Fruit fly (Drosophila melanogaster) whole organism, embryonic: ENCODE data around the gene E2f1.

Experiments used
- Asciz ChIP-seq: fragments of 200-800 bp; sonication (Bioruptor generic); optimal IDR thresholded peaks from 2 replicates; lab custom pipeline; 2017; ENCODE audit warnings: missing biosample characterization, mild to moderate bottlenecking, missing genetic modification characterization, missing genetic modification reagents
- Bdp1 ChIP-seq: fragments of 200-800 bp; sonication (Bioruptor generic); optimal IDR thresholded peaks from 3 replicates; lab custom pipeline; 2016; ENCODE audit warnings: missing biosample characterization, missing genetic modification characterization
- CG10366 ChIP-seq: fragments of 200-800 bp; sonication (Bioruptor generic); IDR thresholded peaks from 2 replicates; pipeline ENCODE4 v1.3.6; 2022; ENCODE audit warnings: missing biosample characterization, missing genetic modification characterization
- CG11247 ChIP-seq: fragments of 200-800 bp; sonication (Bioruptor generic); IDR thresholded peaks from 2 replicates; pipeline ENCODE4 v1.3.6; 2022; ENCODE audit warnings: missing biosample characterization, missing genetic modification characterization
- CG11560 ChIP-seq: fragments of 200-800 bp; sonication (Bioruptor generic); IDR thresholded peaks from 3 replicates; pipeline ENCODE4 v1.3.6; 2022; ENCODE audit warnings: missing biosample characterization, missing genetic modification characterization
- CG12104 ChIP-seq: fragments of 200-800 bp; sonication (Bioruptor generic); optimal IDR thresholded peaks from 3 replicates; lab custom pipeline; 2016; ENCODE audit warnings: missing biosample characterization, missing genetic modification characterization
- CG12236 ChIP-seq: fragments of 200-800 bp; sonication (Bioruptor generic); optimal IDR thresholded peaks from 2 replicates; lab custom pipeline; 2016; ENCODE audit warnings: missing biosample characterization, missing genetic modification characterization
- CG13424 ChIP-seq: fragments of 200-800 bp; sonication (Bioruptor generic); optimal IDR thresholded peaks from 2 replicates; lab custom pipeline; 2019; ENCODE audit warnings: missing biosample characterization, mild to moderate bottlenecking, missing genetic modification characterization, moderate library complexity
- CG14050 ChIP-seq: fragments of 200-800 bp; sonication (Bioruptor generic); IDR thresholded peaks from 3 replicates; pipeline ENCODE4 v1.3.6; 2022; ENCODE audit warnings: missing biosample characterization, missing genetic modification characterization
- CG14710 ChIP-seq: fragments of 200-800 bp; sonication (Bioruptor generic); optimal IDR thresholded peaks from 3 replicates; lab custom pipeline; 2019; ENCODE audit warnings: missing biosample characterization, mild to moderate bottlenecking, missing genetic modification characterization, moderate library complexity
- CG15601 ChIP-seq: fragments of 200-800 bp; sonication (Bioruptor generic); optimal IDR thresholded peaks from 3 replicates; lab custom pipeline; 2019; ENCODE audit warnings: missing biosample characterization, mild to moderate bottlenecking, missing genetic modification characterization, moderate library complexity
- CG16813 ChIP-seq: fragments of 200-800 bp; sonication (Bioruptor generic); IDR thresholded peaks from 3 replicates; pipeline ENCODE4 v1.3.6; 2022; ENCODE audit warnings: missing biosample characterization, missing genetic modification characterization; ENCODE audit not compliant: partially characterized antibody
- CG18764 ChIP-seq: fragments of 200-800 bp; sonication (Bioruptor generic); optimal IDR thresholded peaks from 3 replicates; lab custom pipeline; 2016; ENCODE audit warnings: missing biosample characterization, missing genetic modification characterization
- CG2120 ChIP-seq: fragments of 200-800 bp; sonication (Bioruptor generic); optimal IDR thresholded peaks from 3 replicates; lab custom pipeline; 2016; ENCODE audit warnings: missing biosample characterization, missing genetic modification characterization
- CG2202 ChIP-seq: fragments of 200-800 bp; sonication (Bioruptor generic); optimal IDR thresholded peaks from 2 replicates; lab custom pipeline; 2018; ENCODE audit warnings: missing biosample characterization, mild to moderate bottlenecking, missing genetic modification characterization
- CG31224 ChIP-seq: fragments of 200-800 bp; sonication (Bioruptor generic); IDR thresholded peaks from 2 replicates; pipeline ENCODE4 v1.3.6; 2022; ENCODE audit warnings: missing biosample characterization, missing genetic modification characterization
- CG34422 ChIP-seq: fragments of 200-800 bp; sonication (Bioruptor generic); IDR thresholded peaks from 3 replicates; pipeline ENCODE4 v1.3.6; 2022; ENCODE audit warnings: missing biosample characterization, missing genetic modification characterization
- CG4328 ChIP-seq: fragments of 200-800 bp; sonication (Bioruptor generic); optimal IDR thresholded peaks from 3 replicates; lab custom pipeline; 2017; ENCODE audit warnings: missing biosample characterization, missing genetic modification reagents, missing genetic modification characterization
- CG4404 ChIP-seq: fragments of 200-800 bp; sonication (Bioruptor generic); IDR thresholded peaks from 2 replicates; pipeline ENCODE4 v1.3.6; 2022; ENCODE audit warnings: missing biosample characterization, missing genetic modification characterization
- CG4730 ChIP-seq: fragments of 200-800 bp; sonication (Bioruptor generic); IDR thresholded peaks from 2 replicates; pipeline ENCODE4 v1.3.6; 2022; ENCODE audit warnings: missing biosample characterization, missing genetic modification characterization
- CG9932 ChIP-seq: fragments of 200-800 bp; sonication (Bioruptor generic); IDR thresholded peaks from 2 replicates; pipeline ENCODE4 v1.3.6; 2022; ENCODE audit warnings: missing biosample characterization, missing genetic modification characterization
- Camta ChIP-seq: fragments of 200-800 bp; sonication (Bioruptor generic); optimal IDR thresholded peaks from 2 replicates; lab custom pipeline; 2016; ENCODE audit warnings: missing biosample characterization, missing genetic modification characterization
- D19A ChIP-seq: fragments of 200-800 bp; optimal IDR thresholded peaks from 3 replicates; lab custom pipeline; 2019; ENCODE audit warnings: missing biosample characterization, mild to moderate bottlenecking, missing genetic modification characterization, moderate library complexity
- Hey ChIP-seq: fragments of 200-800 bp; sonication (Bioruptor generic); optimal IDR thresholded peaks from 3 replicates; lab custom pipeline; 2018; ENCODE audit warnings: missing biosample characterization, mild to moderate bottlenecking, missing genetic modification characterization
- Hr3 ChIP-seq: fragments of 200-800 bp; sonication (Bioruptor generic); optimal IDR thresholded peaks from 3 replicates; lab custom pipeline; 2016; ENCODE audit warnings: missing biosample characterization, missing genetic modification characterization
- Max ChIP-seq: fragments of 200-800 bp; sonication (Bioruptor generic); optimal IDR thresholded peaks from 2 replicates; lab custom pipeline; 2016; ENCODE audit warnings: missing biosample characterization, mild to moderate bottlenecking, missing genetic modification characterization
- Side ChIP-seq: fragments of 200-800 bp; sonication (Bioruptor generic); optimal IDR thresholded peaks from 2 replicates; lab custom pipeline; 2016; ENCODE audit warnings: missing biosample characterization, missing genetic modification characterization
- Taf1 ChIP-seq: fragments of 200-800 bp; sonication (Bioruptor generic); IDR thresholded peaks from 2 replicates; pipeline ENCODE4 v1.3.6; 2022; ENCODE audit warnings: missing biosample characterization, missing genetic modification characterization
- Xrp1 ChIP-seq: fragments of 200-800 bp; sonication (Bioruptor generic); IDR thresholded peaks from 2 replicates; pipeline ENCODE4 v1.3.6; 2022; ENCODE audit warnings: missing biosample characterization, missing genetic modification characterization
- abd-A ChIP-seq: fragments of 200-800 bp; sonication (Bioruptor generic); optimal IDR thresholded peaks from 3 replicates; lab custom pipeline; 2019; ENCODE audit warnings: missing biosample characterization, mild to moderate bottlenecking, missing genetic modification characterization, moderate library complexity
- al ChIP-seq: fragments of 200-800 bp; sonication (Bioruptor generic); IDR thresholded peaks from 2 replicates; pipeline ENCODE4 v1.3.6; 2022; ENCODE audit warnings: missing biosample characterization, missing genetic modification characterization
- br ChIP-seq: fragments of >200 bp; optimal IDR thresholded peaks from 2 replicates; lab custom pipeline; 2017
- da ChIP-seq: fragments of 200-800 bp; sonication (Bioruptor generic); optimal IDR thresholded peaks from 2 replicates; lab custom pipeline; 2016; ENCODE audit warnings: missing biosample characterization, missing genetic modification characterization
- dati ChIP-seq: fragments of 200-800 bp; sonication (Bioruptor generic); IDR thresholded peaks from 2 replicates; pipeline ENCODE4 v1.3.6; 2022; ENCODE audit warnings: missing biosample characterization, missing genetic modification characterization
- dimm ChIP-seq: fragments of 200-800 bp; sonication (Bioruptor generic); IDR thresholded peaks from 2 replicates; pipeline ENCODE4 v1.3.6; 2022; ENCODE audit warnings: missing biosample characterization, missing genetic modification characterization
- eve ChIP-seq, 2 experiments: fragments of >200 bp; optimal IDR thresholded peaks; 2 replicates each; lab custom pipeline; 2017; ENCODE audit warnings: missing biosample characterization in 2 of 2, missing genetic modification characterization in 2 of 2
- gcm ChIP-seq: fragments of 200-800 bp; sonication (Bioruptor generic); optimal IDR thresholded peaks from 2 replicates; lab custom pipeline; 2019; ENCODE audit warnings: missing biosample characterization, mild to moderate bottlenecking, missing genetic modification characterization, moderate library complexity
- grau ChIP-seq: fragments of 200-800 bp; optimal IDR thresholded peaks from 3 replicates; lab custom pipeline; 2019; ENCODE audit warnings: missing biosample characterization, mild to moderate bottlenecking, missing genetic modification characterization, moderate library complexity
- ind ChIP-seq: fragments of 200-800 bp; sonication (Bioruptor generic); optimal IDR thresholded peaks from 3 replicates; lab custom pipeline; 2016; ENCODE audit warnings: missing biosample characterization, missing genetic modification characterization
- insv ChIP-seq, 2 experiments: fragments of 200-800 bp; sonication (Bioruptor generic); optimal IDR thresholded peaks; 3 replicates each; lab custom pipeline; 2016 to 2018; ENCODE audit warnings: missing biosample characterization in 2 of 2, missing genetic modification characterization in 2 of 2
- jumu ChIP-seq: fragments of 200-800 bp; sonication (Bioruptor generic); optimal IDR thresholded peaks from 3 replicates; lab custom pipeline; 2016; ENCODE audit warnings: missing biosample characterization, missing genetic modification characterization
- kah ChIP-seq: fragments of 200-800 bp; sonication (Bioruptor generic); optimal IDR thresholded peaks from 2 replicates; lab custom pipeline; 2018; ENCODE audit warnings: missing biosample characterization, mild to moderate bottlenecking, missing genetic modification characterization
- maf-S ChIP-seq: fragments of 200-800 bp; sonication (Bioruptor generic); optimal IDR thresholded peaks from 2 replicates; lab custom pipeline; 2016; ENCODE audit warnings: missing biosample characterization, missing genetic modification characterization
- onecut ChIP-seq: fragments of 200-800 bp; sonication (Bioruptor generic); IDR thresholded peaks from 2 replicates; pipeline ENCODE4 v1.3.6; 2022; ENCODE audit warnings: missing biosample characterization, missing genetic modification characterization
- pb ChIP-seq: fragments of 200-800 bp; sonication (Bioruptor generic); optimal IDR thresholded peaks from 3 replicates; lab custom pipeline; 2016; ENCODE audit warnings: missing biosample characterization, missing genetic modification characterization
- pum ChIP-seq: fragments of 200-800 bp; sonication (Bioruptor generic); optimal IDR thresholded peaks from 2 replicates; lab custom pipeline; 2016; ENCODE audit warnings: missing biosample characterization, missing genetic modification characterization
- rib ChIP-seq: fragments of 200-800 bp; sonication (Bioruptor generic); IDR thresholded peaks from 2 replicates; pipeline ENCODE4 v1.3.6; 2022; ENCODE audit warnings: missing biosample characterization, missing genetic modification characterization
- row ChIP-seq: fragments of 200-800 bp; sonication (Bioruptor generic); IDR thresholded peaks from 3 replicates; pipeline ENCODE4 v1.3.6; 2022; ENCODE audit warnings: missing biosample characterization, missing genetic modification characterization
- sr ChIP-seq: fragments of 200-800 bp; sonication (Bioruptor generic); IDR thresholded peaks from 3 replicates; pipeline ENCODE4 v1.3.6; 2022; ENCODE audit warnings: missing biosample characterization, missing genetic modification characterization
- tio ChIP-seq: fragments of 200-800 bp; sonication (Bioruptor generic); optimal IDR thresholded peaks from 2 replicates; lab custom pipeline; 2017; ENCODE audit warnings: missing biosample characterization, missing genetic modification characterization, inconsistent platforms
- unpg ChIP-seq: fragments of 200-800 bp; sonication (Bioruptor generic); optimal IDR thresholded peaks from 3 replicates; lab custom pipeline; 2018; ENCODE audit warnings: missing biosample characterization, mild to moderate bottlenecking, missing genetic modification characterization, moderate library complexity
- vnd ChIP-seq: fragments of 200-800 bp; sonication (Bioruptor generic); IDR thresholded peaks from 3 replicates; pipeline ENCODE4 v1.3.6; 2022; ENCODE audit warnings: missing biosample characterization, missing genetic modification characterization; ENCODE audit not compliant: partially characterized antibody
- zen ChIP-seq: fragments of 200-800 bp; sonication (Bioruptor generic); optimal IDR thresholded peaks from 3 replicates; lab custom pipeline; 2018; ENCODE audit warnings: missing biosample characterization, mild to moderate bottlenecking, missing genetic modification characterization, moderate library complexity

Gene E2f1

dm6 chr3R:21597877-21598276 lies 62.8 kb downstream of the E2f1 start (continued):
- TF ChIP-seq CG2202 (tag; lab: Kevin White, UChicago) (no peak), ind (GFP tag; lab: Kevin White, UChicago) (no peak), Bdp1 (GFP tag; lab: Kevin White, UChicago) (no peak), Side (GFP tag; lab: Kevin White, UChicago) (no peak), gcm (GFP tag; lab: Kevin White, UChicago) (no peak), CG34422 (GFP tag; lab: Robert Waterston, UW) (no peak), pb (GFP tag; lab: Kevin White, UChicago) (no peak), CG15601 (peak; percentile 33), unpg (GFP tag; lab: Kevin White, UChicago) (no peak), CG12236 (GFP tag; lab: Kevin White, UChicago) (no peak), dati (GFP tag; lab: Robert Waterston, UW) (no peak), jumu (no peak), CG4404 (GFP tag; lab: Robert Waterston, UW) (no peak), CG12104 (GFP tag; lab: Kevin White, UChicago) (no peak), tio (GFP tag; lab: Kevin White, UChicago) (no peak), Max (GFP tag; lab: Kevin White, UChicago) (no peak), row (peak; percentile 56), abd-A (tag; lab: Kevin White, UChicago) (no peak), pum (no peak), Asciz (GFP tag; lab: Kevin White, UChicago) (peak; percentile 17), CG9932 (no peak), eve (GFP tag; optimal IDR thresholded peaks at IDR 0.05; lab: Kevin White, UChicago) (peak in 1 of 2 experiments; percentile 76), CG4730 (0 out of 2 replicates have a peak, but pooled peaks have one; percentile 8), insv (GFP tag; optimal IDR thresholded peaks at IDR 0.05; lab: Kevin White, UChicago) (no peak), CG2120 (GFP tag; lab: Kevin White, UChicago) (no peak), kah (GFP tag; lab: Kevin White, UChicago) (no peak), onecut (GFP tag; lab: Robert Waterston, UW) (no peak), CG13424 (tag; lab: Kevin White, UChicago) (peak; percentile 25), CG31224 (GFP tag; lab: Robert Waterston, UW) (peak; percentile 27; the same call in 1 of the 2 replicates), Taf1 (no peak), Hr3 (GFP tag; lab: Kevin White, UChicago) (no peak), dimm (GFP tag; lab: Robert Waterston, UW) (no peak), CG14710 (tag; lab: Kevin White, UChicago) (peak; percentile 13), Xrp1 (GFP tag; lab: Robert Waterston, UW) (peak; percentile 19; the same call in 1 of the 2 replicates), D19A (tag; lab: Kevin White, UChicago) (peak; percentile 72), al (no peak), zen (tag; lab: Kevin White, UChicago) (no peak), CG10366 (no peak), br (no peak), CG18764 (GFP tag; lab: Kevin White, UChicago) (no peak), Hey (no peak), maf-S (GFP tag; lab: Kevin White, UChicago) (no peak), sr (no peak), CG11560 (no peak), CG11247 (GFP tag; lab: Robert Waterston, UW) (no peak), da (no peak), rib (GFP tag; lab: Robert Waterston, UW) (no peak), vnd (GFP tag; lab: Robert Waterston, UW) (no peak), CG14050 (GFP tag; lab: Robert Waterston, UW) (peak; percentile 46; the same call in 1 of the 3 replicates), CG4328 (GFP tag; lab: Kevin White, UChicago) (no peak), grau (tag; lab: Kevin White, UChicago) (peak; percentile 14), Camta (no peak), CG16813 (no peak)
